Worm (Caenorhabditis elegans) whole organism, midembryonic: ENCODE data around the gene T21D9.2.

ENCODE experiments used
- T22C8.4 ChIP-seq: fragments of 200-800 bp; sonication (Bioruptor generic); IDR thresholded peaks from 2 replicates; pipeline ENCODE4 v1.3.6; 2022; ENCODE audit warnings: missing genetic modification characterization, missing compliant biosample characterization
- flt-1 ChIP-seq: fragments of 200-800 bp; sonication (Bioruptor generic); IDR thresholded peaks from 2 replicates; pipeline ENCODE4 v1.3.6; 2022; ENCODE audit warnings: missing genetic modification characterization, missing compliant biosample characterization
- klf-2 ChIP-seq: fragments of 200-800 bp; sonication (Bioruptor generic); conservative IDR thresholded peaks from 2 replicates; pipeline ENCODE4 v1.3.6; 2022; ENCODE audit warnings: missing genetic modification reagents, missing genetic modification characterization, missing compliant biosample characterization
- med-1 ChIP-seq: sonication (generic microtip); optimal IDR thresholded peaks from 2 replicates; lab custom pipeline; 2017; ENCODE audit warnings: missing genetic modification characterization, mild to moderate bottlenecking, missing compliant biosample characterization, antibody characterized with exemption, missing genetic modification reagents; ENCODE audit not compliant: insufficient read depth
- ref-1 ChIP-seq: fragments of 200-800 bp; sonication (Bioruptor generic); conservative IDR thresholded peaks from 2 replicates; pipeline ENCODE4 v1.3.6; 2022; ENCODE audit warnings: missing genetic modification reagents, missing genetic modification characterization, missing compliant biosample characterization
- ztf-23 ChIP-seq: fragments of 200-800 bp; sonication (Bioruptor generic); IDR thresholded peaks from 2 replicates; pipeline ENCODE4 v1.3.6; 2022; ENCODE audit warnings: missing genetic modification reagents, missing genetic modification characterization, missing compliant biosample characterization
- ztf-29 ChIP-seq: fragments of 200-800 bp; sonication (Bioruptor generic); IDR thresholded peaks from 2 replicates; pipeline ENCODE4 v1.3.6; 2022; ENCODE audit warnings: missing genetic modification reagents, missing genetic modification characterization, missing compliant biosample characterization

- TF ChIP-seq T22C8.4 (GFP tag; lab: Robert Waterston, UW) (no peak), flt-1 (GFP tag; lab: Robert Waterston, UW) (no peak), ztf-23 (GFP tag; lab: Robert Waterston, UW) (no peak), klf-2 (GFP tag; lab: Robert Waterston, UW) (no peak), ztf-29 (GFP tag; lab: Robert Waterston, UW) (no peak), ref-1 (GFP tag; lab: Robert Waterston, UW) (no peak), med-1 (GFP tag; lab: Kevin White, UChicago) (no peak)
Measured at ce11 chrX:2070418-2070996, 26.2 kb downstream of the T21D9.2 start, which contains the start of gene acl-4.
